Worm (Caenorhabditis elegans) whole organism, L4 larva: ENCODE data around the gene meg-2.

Experiments used
- F37D6.2 ChIP-seq: sonication (generic microtip); optimal IDR thresholded peaks from 2 replicates; lab custom pipeline; 2016; ENCODE audit warnings: mild to moderate bottlenecking, missing genetic modification characterization, missing compliant biosample characterization
- T20F7.1 ChIP-seq: fragments of 200-800 bp; sonication (Bioruptor generic); optimal IDR thresholded peaks from 2 replicates; lab custom pipeline; 2018; ENCODE audit warnings: mild to moderate bottlenecking, missing genetic modification characterization, missing compliant biosample characterization
- T26A8.4 ChIP-seq: fragments of 200-800 bp; sonication (Bioruptor generic); IDR thresholded peaks from 2 replicates; pipeline ENCODE4 v1.3.6; 2022; ENCODE audit warnings: missing genetic modification characterization, missing compliant biosample characterization
- Y105C5A.15 ChIP-seq: fragments of 200-800 bp; sonication (Bioruptor generic); IDR thresholded peaks from 2 replicates; pipeline ENCODE4 v1.3.6; 2022; ENCODE audit warnings: missing genetic modification characterization, missing compliant biosample characterization
- ama-1 ChIP-seq: fragments of 150-350 bp; optimal IDR thresholded peaks from 2 replicates; lab custom pipeline; 2014; ENCODE audit warnings: inconsistent platforms, mixed read lengths
- arid-1 ChIP-seq: fragments of 200-800 bp; sonication (Bioruptor generic); conservative IDR thresholded peaks from 2 replicates; pipeline ENCODE4 v1.3.6; 2022; ENCODE audit warnings: missing genetic modification reagents, missing genetic modification characterization, missing compliant biosample characterization
- ceh-44 ChIP-seq: fragments of 200-800 bp; sonication (Bioruptor generic); IDR thresholded peaks from 2 replicates; pipeline ENCODE4 v1.3.6; 2022; ENCODE audit warnings: missing genetic modification reagents, missing genetic modification characterization, missing compliant biosample characterization
- ceh-62 ChIP-seq: sonication (generic microtip); optimal IDR thresholded peaks from 2 replicates; lab custom pipeline; 2017; ENCODE audit warnings: missing biosample characterization, missing genetic modification characterization
- ces-1 ChIP-seq: fragments of 150-350 bp; sonication (generic microtip); optimal IDR thresholded peaks from 4 replicates; lab custom pipeline; 2014; ENCODE audit warnings: missing biosample characterization, missing genetic modification reagents, missing genetic modification characterization
- daf-19 ChIP-seq: fragments of 200-800 bp; sonication (Bioruptor generic); conservative IDR thresholded peaks from 2 replicates; pipeline ENCODE4 v1.3.6; 2022; ENCODE audit warnings: missing genetic modification characterization, missing compliant biosample characterization
- daf-8 ChIP-seq: fragments of 200-800 bp; sonication (Bioruptor generic); IDR thresholded peaks from 2 replicates; pipeline ENCODE4 v1.3.6; 2022; ENCODE audit warnings: missing genetic modification characterization, missing compliant biosample characterization
- dmd-6 ChIP-seq: fragments of 200-800 bp; sonication (Bioruptor generic); IDR thresholded peaks from 2 replicates; pipeline ENCODE4 v1.3.6; 2022; ENCODE audit warnings: missing genetic modification reagents, missing genetic modification characterization, missing compliant biosample characterization
- dmd-8 ChIP-seq: fragments of 200-800 bp; sonication (Bioruptor generic); IDR thresholded peaks from 2 replicates; pipeline ENCODE4 v1.3.6; 2022; ENCODE audit warnings: missing genetic modification characterization, missing compliant biosample characterization
- dmd-9 ChIP-seq: fragments of 200-800 bp; sonication (Bioruptor generic); IDR thresholded peaks from 2 replicates; pipeline ENCODE4 v1.3.6; 2022; ENCODE audit warnings: missing genetic modification reagents, missing genetic modification characterization, missing compliant biosample characterization
- duxl-1 ChIP-seq: sonication (generic microtip); optimal IDR thresholded peaks from 2 replicates; lab custom pipeline; 2016; ENCODE audit warnings: mild to moderate bottlenecking, missing genetic modification characterization, moderate library complexity, missing compliant biosample characterization; ENCODE audit not compliant: poor library complexity
- dve-1 ChIP-seq: sonication (generic microtip); optimal IDR thresholded peaks from 2 replicates; lab custom pipeline; 2017; ENCODE audit warnings: antibody characterized with exemption, mild to moderate bottlenecking, missing genetic modification characterization, missing compliant biosample characterization; ENCODE audit not compliant: insufficient read depth
- egl-27 ChIP-seq: sonication (generic microtip); optimal IDR thresholded peaks from 3 replicates; lab custom pipeline; 2017; ENCODE audit warnings: missing biosample characterization, missing genetic modification reagents, missing genetic modification characterization
- fos-1 ChIP-seq: fragments of 150-350 bp; optimal IDR thresholded peaks from 2 replicates; lab custom pipeline; 2014; ENCODE audit warnings: missing biosample characterization, missing genetic modification characterization
- gei-8 ChIP-seq: fragments of 200-800 bp; sonication (Bioruptor generic); optimal IDR thresholded peaks from 2 replicates; lab custom pipeline; 2018; ENCODE audit warnings: mild to moderate bottlenecking, missing genetic modification characterization, missing compliant biosample characterization
- hmg-1.1 ChIP-seq: fragments of 200-800 bp; sonication (Bioruptor generic); IDR thresholded peaks from 2 replicates; pipeline ENCODE4 v1.3.6; 2022; ENCODE audit warnings: missing genetic modification reagents, missing genetic modification characterization, missing compliant biosample characterization
- jun-1 ChIP-seq: fragments of 150-350 bp; optimal IDR thresholded peaks from 2 replicates; lab custom pipeline; 2014; ENCODE audit warnings: missing biosample characterization, missing genetic modification reagents, missing genetic modification characterization
- lin-38 ChIP-seq: fragments of 200-800 bp; sonication (Bioruptor generic); IDR thresholded peaks from 2 replicates; pipeline ENCODE4 v1.3.6; 2022; ENCODE audit warnings: missing genetic modification reagents, missing genetic modification characterization, missing compliant biosample characterization
- lsy-2 ChIP-seq, 2 experiments: fragments of 150-350 bp in 1 of 2; sonication (generic microtip) in 1 of 2; optimal IDR thresholded peaks; 2 replicates each; lab custom pipeline; 2014 to 2017; ENCODE audit warnings: missing biosample characterization in 2 of 2, missing genetic modification characterization in 2 of 2
- mdt-29 ChIP-seq: fragments of 200-800 bp; sonication (Bioruptor generic); IDR thresholded peaks from 2 replicates; pipeline ENCODE4 v1.3.6; 2022; ENCODE audit warnings: missing genetic modification reagents, missing genetic modification characterization, missing compliant biosample characterization
- mep-1 ChIP-seq: fragments of 150-350 bp; sonication (generic microtip); optimal IDR thresholded peaks from 3 replicates; lab custom pipeline; 2014; ENCODE audit warnings: missing biosample characterization, missing genetic modification characterization
- mes-2 ChIP-seq: sonication (generic microtip); optimal IDR thresholded peaks from 2 replicates; lab custom pipeline; 2016; ENCODE audit warnings: missing genotype, mild to moderate bottlenecking, missing genetic modification characterization, missing compliant biosample characterization; ENCODE audit not compliant: poor library complexity, severe bottlenecking
- nhr-10 ChIP-seq: fragments of 150-350 bp; optimal IDR thresholded peaks from 2 replicates; lab custom pipeline; 2014; ENCODE audit warnings: missing biosample characterization, missing genetic modification characterization
- nhr-11 ChIP-seq: fragments of 150-350 bp; optimal IDR thresholded peaks from 2 replicates; lab custom pipeline; 2014; ENCODE audit warnings: missing biosample characterization, missing genetic modification characterization
- nhr-28 ChIP-seq: fragments of 150-350 bp; optimal IDR thresholded peaks from 2 replicates; lab custom pipeline; 2014; ENCODE audit warnings: missing biosample characterization, missing genetic modification characterization
- nhr-41 ChIP-seq: fragments of 200-800 bp; sonication (Bioruptor generic); IDR thresholded peaks from 2 replicates; pipeline ENCODE4 v1.3.6; 2022; ENCODE audit warnings: missing genetic modification reagents, missing genetic modification characterization, missing compliant biosample characterization
- nhr-42 ChIP-seq: fragments of 200-800 bp; sonication (Bioruptor generic); IDR thresholded peaks from 2 replicates; pipeline ENCODE4 v1.3.6; 2022; ENCODE audit warnings: missing genetic modification characterization, missing compliant biosample characterization
- nhr-48 ChIP-seq: sonication (generic microtip); optimal IDR thresholded peaks from 2 replicates; lab custom pipeline; 2016; ENCODE audit warnings: mild to moderate bottlenecking, missing genetic modification characterization, missing compliant biosample characterization
- nhr-77 ChIP-seq: fragments of 150-350 bp; optimal IDR thresholded peaks from 2 replicates; lab custom pipeline; 2014; ENCODE audit warnings: missing biosample characterization, missing genetic modification characterization
- pqm-1 ChIP-seq: sonication (generic microtip); optimal IDR thresholded peaks from 2 replicates; lab custom pipeline; 2017; ENCODE audit warnings: missing biosample characterization, missing genetic modification characterization
- sdz-12 ChIP-seq: fragments of 200-800 bp; sonication (Bioruptor generic); optimal IDR thresholded peaks from 2 replicates; lab custom pipeline; 2018; ENCODE audit warnings: mild to moderate bottlenecking, missing genetic modification characterization, missing compliant biosample characterization
- set-16 ChIP-seq: fragments of 200-800 bp; sonication (Bioruptor generic); IDR thresholded peaks from 2 replicates; pipeline ENCODE4 v1.3.6; 2022; ENCODE audit warnings: missing genetic modification reagents, missing genetic modification characterization, missing compliant biosample characterization
- snpc-4 ChIP-seq: fragments of 150-350 bp; optimal IDR thresholded peaks from 2 replicates; lab custom pipeline; 2014; ENCODE audit warnings: missing biosample characterization, missing genetic modification characterization
- tag-97 ChIP-seq: fragments of 200-800 bp; sonication (Bioruptor generic); IDR thresholded peaks from 2 replicates; pipeline ENCODE4 v1.3.6; 2022; ENCODE audit warnings: missing genetic modification characterization, missing compliant biosample characterization
- unc-62 ChIP-seq, 3 experiments: fragments of 150-350 bp in 1 of 3; sonication (generic microtip); optimal IDR thresholded peaks in 2 of 3; peaks in 1 of 3; 1 replicate in 1 of 3; 2 replicates in 2 of 3; lab custom pipeline; 2014 to 2017; ENCODE audit warnings: missing biosample characterization in 3 of 3, missing genetic modification characterization in 3 of 3, missing genetic modification reagents in 3 of 3, missing genotype in 1 of 3
- zfp-2 ChIP-seq: sonication (generic microtip); optimal IDR thresholded peaks from 2 replicates; lab custom pipeline; 2016; ENCODE audit warnings: mild to moderate bottlenecking, missing genetic modification characterization, missing compliant biosample characterization

Gene meg-2

DNA sequence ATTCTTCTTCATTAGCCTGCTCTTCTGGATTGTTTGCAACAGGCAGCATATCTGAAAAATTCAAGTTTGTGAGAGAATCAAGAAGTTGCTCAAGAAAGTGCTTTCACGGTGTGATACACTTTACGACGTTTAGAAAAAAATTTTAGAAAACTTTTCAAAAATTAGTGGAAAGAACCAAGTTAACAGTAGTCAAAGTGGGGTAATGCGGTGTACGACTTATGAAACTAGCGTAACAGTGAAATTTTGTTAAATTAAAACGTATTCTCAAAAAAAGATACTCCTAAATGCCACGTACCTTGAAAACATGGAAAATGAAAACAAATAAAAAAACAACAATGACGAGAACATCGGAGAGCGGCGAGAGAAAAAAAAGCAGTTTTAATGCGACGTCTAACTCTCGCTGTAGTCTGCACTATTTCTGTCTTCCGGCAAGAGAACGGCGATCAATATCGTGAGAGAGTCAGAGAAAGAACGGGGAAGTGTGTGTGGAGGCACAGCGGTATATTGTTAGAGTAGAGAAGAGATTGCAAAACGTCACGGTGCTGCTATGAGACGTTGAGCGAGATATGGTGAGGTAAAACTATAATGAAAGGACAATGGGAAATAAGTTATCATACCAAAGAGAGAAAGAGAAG, 8.7 kb downstream of the meg-2 start, which contains the start of gene ekl-5 (continued):
- TF ChIP-seq ceh-62 (tag; lab: Kevin White, UChicago) (no peak), T20F7.1 (no peak), nhr-42 (no peak), dmd-6 (GFP tag; lab: Robert Waterston, UW) (peak; percentile 54), daf-8 (no peak), zfp-2 (tag; lab: Kevin White, UChicago) (no peak), nhr-11 (tag; lab: Kevin White, UChicago) (peak; percentile 85), hmg-1.1 (GFP tag; lab: Robert Waterston, UW) (peak; percentile 82), pqm-1 (peak; percentile 23), set-16 (GFP tag; lab: Robert Waterston, UW) (no peak), lsy-2 (tag; optimal IDR thresholded peaks at IDR 0.05; lab: Kevin White, UChicago) (peak in 1 of 2 experiments; percentile 70), duxl-1 (tag; lab: Kevin White, UChicago) (peak; percentile 27), ama-1 (no peak), nhr-77 (tag; lab: Kevin White, UChicago) (peak; percentile 10), snpc-4 (tag; lab: Kevin White, UChicago) (no peak), F37D6.2 (tag; lab: Kevin White, UChicago) (no peak), nhr-28 (tag; lab: Kevin White, UChicago) (peak; percentile 91), arid-1 (no peak), dmd-9 (GFP tag; lab: Robert Waterston, UW) (no peak)

DNA sequence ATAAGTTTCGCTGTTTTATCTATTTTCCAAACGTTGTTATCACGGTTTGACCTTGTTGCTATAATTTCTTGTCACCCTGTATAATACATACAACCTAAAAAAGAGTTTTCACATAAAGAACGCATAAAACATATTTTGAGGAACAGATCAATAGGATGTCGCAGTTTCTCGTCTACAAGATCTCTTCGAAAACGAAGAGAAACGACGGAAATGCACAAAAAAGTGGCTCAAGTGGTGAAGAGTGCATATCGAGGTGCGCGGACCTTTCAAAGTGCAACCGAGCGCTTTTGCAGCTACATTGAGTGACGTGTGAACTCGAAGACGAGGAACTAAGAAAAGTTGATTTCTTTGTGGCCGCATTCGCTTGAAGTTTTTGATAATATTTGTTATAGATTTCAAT, 11.6 kb downstream of the meg-2 start, which contains the start of gene Y26E6A.2:
TSS of gene Y26E6A.2 (minus strand) at position 101 of the 400 bp plus-strand sequence.
- TF ChIP-seq nhr-10 (tag; lab: Kevin White, UChicago) (no peak), jun-1 (tag; lab: Kevin White, UChicago) (no peak)
- TF ChIP-seq, all 104 proteins: peak for 0

DNA sequence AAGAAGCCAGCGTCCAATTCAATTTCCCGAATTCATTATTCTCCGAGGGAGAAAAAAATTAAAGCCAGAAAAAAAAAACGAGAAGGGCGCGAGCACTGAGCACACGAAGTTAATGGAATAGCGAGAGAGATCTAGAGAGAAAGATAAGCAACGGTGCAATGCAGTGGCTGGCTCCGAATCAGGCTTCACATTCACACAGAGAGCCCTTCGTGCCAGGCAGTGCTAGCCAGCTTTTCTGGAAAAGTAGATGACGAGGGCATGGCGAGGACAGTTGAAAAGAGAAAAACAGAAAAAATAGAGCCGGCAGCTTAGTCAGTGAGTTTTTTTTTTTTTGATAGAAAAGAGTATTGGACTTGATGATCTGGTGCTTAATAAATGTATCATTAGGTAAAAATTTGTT, 12.3 kb downstream of the meg-2 start:
- TF ChIP-seq mes-2 = no peak
- peak in 1 of 2 experiments; percentile 9 for TF ChIP-seq unc-62 (GFP tag; optimal IDR thresholded peaks at IDR 0.05 in 1 of 2; lab: Kevin White, UChicago)
- no peak for TF ChIP-seq unc-62 (tag; optimal IDR thresholded peaks at IDR 0.05; lab: Kevin White, UChicago)
- peak; percentile 2 for TF ChIP-seq nhr-11 (tag; lab: Kevin White, UChicago)
- no peak for TF ChIP-seq dmd-9 (GFP tag; lab: Robert Waterston, UW)
- TF ChIP-seq fos-1 (tag; lab: Kevin White, UChicago) = no peak
- TF ChIP-seq lsy-2 (tag; optimal IDR thresholded peaks at IDR 0.05; lab: Kevin White, UChicago) = peak in 1 of 2 experiments; percentile 34
- peak; percentile 13 for TF ChIP-seq F37D6.2 (tag; lab: Kevin White, UChicago)
- no peak for TF ChIP-seq sdz-12 (GFP tag; lab: Kevin White, UChicago)

DNA sequence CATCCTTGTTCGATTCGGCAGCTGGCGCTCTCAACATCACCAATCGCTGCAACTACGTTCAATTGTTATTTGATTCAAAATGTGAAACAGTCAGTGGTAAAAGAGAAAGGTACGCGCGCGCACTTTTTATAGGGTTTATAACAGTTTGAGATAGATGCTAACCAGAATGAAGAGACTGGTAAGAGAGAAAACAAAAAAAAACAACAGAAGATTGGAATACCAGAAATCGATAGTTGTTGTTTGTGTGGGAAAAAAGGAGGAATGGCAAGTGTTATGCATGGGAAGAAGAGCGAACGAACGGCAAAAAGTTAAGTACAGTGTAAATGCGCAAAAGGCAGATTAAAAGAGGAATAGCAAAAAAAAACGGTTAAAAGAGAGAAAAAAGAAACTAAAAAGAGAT, 16.1 kb downstream of the meg-2 start, which contains the start of gene Y26E6A.3:
TSS of gene Y26E6A.3 (minus strand) at position 101 of the 400 bp plus-strand sequence.
- TF ChIP-seq nhr-41 (GFP tag; lab: Robert Waterston, UW) (no peak), nhr-48 (tag; lab: Kevin White, UChicago) (no peak), mes-2 (no peak), T26A8.4 (GFP tag; lab: Robert Waterston, UW) (no peak), gei-8 (GFP tag; lab: Kevin White, UChicago) (no peak), lin-38 (no peak), mep-1 (no peak), daf-19 (GFP tag; lab: Robert Waterston, UW) (no peak), Y105C5A.15 (GFP tag; lab: Robert Waterston, UW) (no peak), mdt-29 (GFP tag; lab: Robert Waterston, UW) (no peak), dmd-8 (GFP tag; lab: Robert Waterston, UW) (no peak), ces-1 (GFP tag; lab: Kevin White, UChicago) (no peak), F37D6.2 (tag; lab: Kevin White, UChicago) (no peak), tag-97 (no peak), egl-27 (tag; lab: Kevin White, UChicago) (no peak), ceh-44 (no peak), dve-1 (tag; lab: Kevin White, UChicago) (no peak), dmd-9 (GFP tag; lab: Robert Waterston, UW) (no peak), nhr-28 (tag; lab: Kevin White, UChicago) (no peak)
